Fruit fly (Drosophila melanogaster) S2 (cell line): ENCODE results near the gene chinmo.

Experiments used
- CG8478 ChIP-seq: fragments of >200 bp; optimal IDR thresholded peaks from 2 replicates; lab custom pipeline; 2018
- CTCF ChIP-seq, 2 experiments: fragments of >200 bp; optimal IDR thresholded peaks; 2 replicates each; lab custom pipeline; 2018

DNA sequence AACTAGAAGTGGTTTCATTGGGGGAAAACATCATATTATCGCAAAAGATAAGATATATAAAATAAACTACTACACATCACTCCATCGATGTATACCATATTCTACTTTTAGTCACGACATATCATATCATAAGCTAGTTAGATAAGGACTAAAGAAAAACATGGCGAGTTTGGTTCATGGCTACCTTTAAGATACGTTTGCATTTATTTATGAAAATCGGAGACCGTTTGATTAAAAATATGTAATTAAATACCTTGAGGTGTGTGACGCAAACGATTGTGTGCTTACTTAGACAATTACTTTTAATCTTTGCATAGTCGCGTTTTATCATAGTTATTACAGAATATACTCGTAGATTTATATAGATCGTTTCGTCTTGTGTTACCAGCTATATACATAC, 55.9 kb downstream of the chinmo start:
- no peak for TF ChIP-seq CG8478 (lab: Kevin White, UChicago)
- no peak for TF ChIP-seq CTCF (optimal IDR thresholded peaks at IDR 0.05; lab: Kevin White, UChicago)
